Worm (Caenorhabditis elegans) whole organism, young adult: ENCODE results near the gene Y43B11AR.1.

Experiments used
- B0261.1 ChIP-seq: sonication (generic microtip); optimal IDR thresholded peaks from 2 replicates; lab custom pipeline; 2016; ENCODE audit warnings: mild to moderate bottlenecking, missing genetic modification characterization, moderate library complexity, missing compliant biosample characterization
- C17E4.6 ChIP-seq: fragments of 200-800 bp; sonication (Bioruptor generic); IDR thresholded peaks from 2 replicates; pipeline ENCODE4 v1.3.6; 2022; ENCODE audit warnings: missing genetic modification reagents, missing genetic modification characterization, missing compliant biosample characterization
- F10E7.11 ChIP-seq: sonication (generic microtip); optimal IDR thresholded peaks from 2 replicates; lab custom pipeline; 2017; ENCODE audit warnings: mild to moderate bottlenecking, missing genetic modification characterization, moderate library complexity, missing compliant biosample characterization
- F23B12.7 ChIP-seq: sonication (generic microtip); optimal IDR thresholded peaks from 2 replicates; lab custom pipeline; 2017; ENCODE audit warnings: missing genetic modification characterization, mild to moderate bottlenecking, missing compliant biosample characterization, antibody characterized with exemption, moderate library complexity; ENCODE audit not compliant: insufficient read depth
- F33H1.4 ChIP-seq: fragments of 200-800 bp; sonication (Bioruptor generic); IDR thresholded peaks from 2 replicates; pipeline ENCODE4 v1.3.6; 2022; ENCODE audit warnings: missing genetic modification reagents, missing genetic modification characterization, missing compliant biosample characterization
- F39B2.1 ChIP-seq: fragments of 200-800 bp; sonication (Bioruptor generic); IDR thresholded peaks from 2 replicates; pipeline ENCODE4 v1.3.6; 2022; ENCODE audit warnings: missing genetic modification reagents, missing genetic modification characterization, missing compliant biosample characterization
- F52B5.7 ChIP-seq: sonication (generic microtip); optimal IDR thresholded peaks from 2 replicates; lab custom pipeline; 2016; ENCODE audit warnings: mild to moderate bottlenecking, missing genetic modification characterization, missing compliant biosample characterization
- F57A8.1 ChIP-seq: fragments of 200-800 bp; sonication (Bioruptor generic); optimal IDR thresholded peaks from 2 replicates; lab custom pipeline; 2018; ENCODE audit warnings: mild to moderate bottlenecking, missing genetic modification characterization, moderate library complexity, missing compliant biosample characterization
- T07F8.4 ChIP-seq: sonication (generic microtip); optimal IDR thresholded peaks from 2 replicates; lab custom pipeline; 2016; ENCODE audit warnings: mild to moderate bottlenecking, missing genetic modification characterization, moderate library complexity, missing compliant biosample characterization
- Y95B8A.8 ChIP-seq: fragments of 200-800 bp; sonication (Bioruptor generic); IDR thresholded peaks from 2 replicates; pipeline ENCODE4 v1.3.6; 2022; ENCODE audit warnings: missing genetic modification reagents, missing genetic modification characterization, missing compliant biosample characterization
- ZK185.1 ChIP-seq: sonication (generic microtip); optimal IDR thresholded peaks from 2 replicates; lab custom pipeline; 2016; ENCODE audit warnings: mild to moderate bottlenecking, missing genetic modification characterization, missing compliant biosample characterization; ENCODE audit not compliant: poor library complexity, severe bottlenecking
- ama-1 ChIP-seq, 3 experiments: fragments of 150-350 bp in 1 of 3; sonication (generic microtip) in 2 of 3; optimal IDR thresholded peaks; 2 replicates each; lab custom pipeline; 2014 to 2018; ENCODE audit warnings: missing biosample characterization in 2 of 3, missing genetic modification characterization in 2 of 3, missing genetic modification reagents in 2 of 3
- athp-1 ChIP-seq: sonication (generic microtip); optimal IDR thresholded peaks from 2 replicates; lab custom pipeline; 2017; ENCODE audit warnings: mild to moderate bottlenecking, missing genetic modification characterization, missing compliant biosample characterization
- attf-3 ChIP-seq: fragments of 200-800 bp; sonication (Bioruptor generic); conservative IDR thresholded peaks from 2 replicates; pipeline ENCODE4 v1.3.6; 2022; ENCODE audit warnings: missing genetic modification reagents, missing genetic modification characterization, missing compliant biosample characterization
- attf-5 ChIP-seq: fragments of 200-800 bp; sonication (Bioruptor generic); optimal IDR thresholded peaks from 2 replicates; lab custom pipeline; 2018; ENCODE audit warnings: mild to moderate bottlenecking, missing genetic modification characterization, missing compliant biosample characterization
- ceh-79 ChIP-seq: sonication (generic microtip); optimal IDR thresholded peaks from 2 replicates; lab custom pipeline; 2017; ENCODE audit warnings: mild to moderate bottlenecking, missing genetic modification characterization, missing compliant biosample characterization
- egrh-3 ChIP-seq: fragments of 200-800 bp; sonication (Bioruptor generic); IDR thresholded peaks from 2 replicates; pipeline ENCODE4 v1.3.6; 2022; ENCODE audit warnings: missing genetic modification reagents, missing genetic modification characterization, missing compliant biosample characterization
- him-1 ChIP-seq: sonication (generic microtip); optimal IDR thresholded peaks from 2 replicates; lab custom pipeline; 2016; ENCODE audit warnings: missing genotype, missing genetic modification reagents, missing genetic modification characterization, missing compliant biosample characterization
- lin-26 ChIP-seq: fragments of 200-800 bp; sonication (Bioruptor generic); IDR thresholded peaks from 2 replicates; pipeline ENCODE4 v1.3.6; 2022; ENCODE audit warnings: missing genetic modification reagents, missing genetic modification characterization, missing compliant biosample characterization
- lin-40 ChIP-seq: sonication (generic microtip); optimal IDR thresholded peaks from 2 replicates; lab custom pipeline; 2016; ENCODE audit warnings: missing genetic modification characterization, mild to moderate bottlenecking, missing compliant biosample characterization, missing genotype, missing genetic modification reagents
- lin-54 ChIP-seq: fragments of 200-800 bp; sonication (Bioruptor generic); optimal IDR thresholded peaks from 2 replicates; lab custom pipeline; 2018; ENCODE audit warnings: mild to moderate bottlenecking, missing genetic modification characterization, missing compliant biosample characterization
- lir-1 ChIP-seq: fragments of 200-800 bp; sonication (Bioruptor generic); conservative IDR thresholded peaks from 2 replicates; pipeline ENCODE4 v1.3.6; 2022; ENCODE audit warnings: missing genetic modification reagents, missing genetic modification characterization, missing compliant biosample characterization
- madf-6 ChIP-seq: fragments of 200-800 bp; sonication (Bioruptor generic); IDR thresholded peaks from 2 replicates; pipeline ENCODE4 v1.3.6; 2022; ENCODE audit warnings: missing genetic modification reagents, missing genetic modification characterization, missing compliant biosample characterization
- mcd-1 ChIP-seq: fragments of 200-800 bp; sonication (Bioruptor generic); IDR thresholded peaks from 2 replicates; pipeline ENCODE4 v1.3.6; 2022; ENCODE audit warnings: missing genetic modification reagents, missing genetic modification characterization, missing compliant biosample characterization
- nfya-2 ChIP-seq: fragments of 200-800 bp; sonication (Bioruptor generic); IDR thresholded peaks from 2 replicates; pipeline ENCODE4 v1.3.6; 2022; ENCODE audit warnings: missing genetic modification reagents, missing genetic modification characterization, missing compliant biosample characterization
- nhr-80 ChIP-seq: sonication (generic microtip); optimal IDR thresholded peaks from 2 replicates; lab custom pipeline; 2016; ENCODE audit warnings: missing genetic modification characterization, missing compliant biosample characterization
- nhr-90 ChIP-seq: sonication (generic microtip); optimal IDR thresholded peaks from 2 replicates; lab custom pipeline; 2016; ENCODE audit warnings: missing genotype, mild to moderate bottlenecking, missing genetic modification characterization, missing compliant biosample characterization
- pbrm-1 ChIP-seq: fragments of 200-800 bp; sonication (Bioruptor generic); IDR thresholded peaks from 2 replicates; pipeline ENCODE4 v1.3.6; 2022; ENCODE audit warnings: missing genetic modification reagents, missing genetic modification characterization, missing compliant biosample characterization
- snpc-1.1 ChIP-seq: sonication (generic microtip); optimal IDR thresholded peaks from 2 replicates; lab custom pipeline; 2017; ENCODE audit warnings: missing genetic modification characterization, mild to moderate bottlenecking, missing compliant biosample characterization, antibody characterized with exemption, moderate library complexity, missing genotype, missing genetic modification reagents; ENCODE audit not compliant: insufficient read depth
- snpc-3.4 ChIP-seq: sonication (generic microtip); optimal IDR thresholded peaks from 2 replicates; lab custom pipeline; 2017; ENCODE audit warnings: missing genetic modification characterization, mild to moderate bottlenecking, missing compliant biosample characterization, antibody characterized with exemption, moderate library complexity, missing genotype, missing genetic modification reagents
- tbx-9 ChIP-seq: sonication (generic microtip); optimal IDR thresholded peaks from 2 replicates; lab custom pipeline; 2016; ENCODE audit warnings: borderline replicate concordance, missing genetic modification characterization, inconsistent platforms, missing compliant biosample characterization
- tlf-1 ChIP-seq: fragments of 200-800 bp; sonication (Bioruptor generic); optimal IDR thresholded peaks from 2 replicates; lab custom pipeline; 2018; ENCODE audit warnings: mild to moderate bottlenecking, missing genetic modification characterization, missing compliant biosample characterization
- unc-62 ChIP-seq: fragments of 150-350 bp; optimal IDR thresholded peaks from 2 replicates; lab custom pipeline; 2014; ENCODE audit warnings: missing biosample characterization, missing genetic modification reagents, missing genetic modification characterization
- ztf-26 ChIP-seq: sonication (generic microtip); optimal IDR thresholded peaks from 2 replicates; lab custom pipeline; 2017; ENCODE audit warnings: missing genetic modification characterization, missing compliant biosample characterization

Gene Y43B11AR.1

ce11 chrIV:7103211-7103679, 21.9 kb downstream of the Y43B11AR.1 start, which contains the start of the genes rde-8 and ZC477.3 (continued):
- TF ChIP-seq F33H1.4 (GFP tag; lab: Robert Waterston, UW) (peak; percentile 65), madf-6 (GFP tag; lab: Robert Waterston, UW) (peak; percentile 52; the same call in 1 of the 2 replicates), lin-40 (tag; lab: Kevin White, UChicago) (peak; percentile 76), snpc-1.1 (tag; lab: Kevin White, UChicago) (peak; percentile 10), snpc-3.4 (peak; percentile 48), pbrm-1 (0 out of 2 replicates have a peak, but pooled peaks have one; percentile 36)
- TF ChIP-seq, all 124 proteins: peak for 29

ce11 chrIV:7107893-7108292, 26.6 kb downstream of the Y43B11AR.1 start, which contains the start of gene ZC477.2:
Gene ZC477.2, plus strand, starts transcription at chrIV:7108193.
- TF ChIP-seq F23B12.7 (no peak), ZK185.1 (no peak), lin-54 (GFP tag; lab: Kevin White, UChicago) (no peak), C17E4.6 (GFP tag; lab: Robert Waterston, UW) (no peak), nfya-2 (GFP tag; lab: Robert Waterston, UW) (no peak), athp-1 (no peak), attf-3 (GFP tag; lab: Robert Waterston, UW) (no peak), tlf-1 (GFP tag; lab: Kevin White, UChicago) (no peak), mcd-1 (GFP tag; lab: Robert Waterston, UW) (no peak), T07F8.4 (tag; lab: Kevin White, UChicago) (no peak), Y95B8A.8 (GFP tag; lab: Robert Waterston, UW) (no peak)
- TF ChIP-seq, all 124 proteins: peak for 0

DNA sequence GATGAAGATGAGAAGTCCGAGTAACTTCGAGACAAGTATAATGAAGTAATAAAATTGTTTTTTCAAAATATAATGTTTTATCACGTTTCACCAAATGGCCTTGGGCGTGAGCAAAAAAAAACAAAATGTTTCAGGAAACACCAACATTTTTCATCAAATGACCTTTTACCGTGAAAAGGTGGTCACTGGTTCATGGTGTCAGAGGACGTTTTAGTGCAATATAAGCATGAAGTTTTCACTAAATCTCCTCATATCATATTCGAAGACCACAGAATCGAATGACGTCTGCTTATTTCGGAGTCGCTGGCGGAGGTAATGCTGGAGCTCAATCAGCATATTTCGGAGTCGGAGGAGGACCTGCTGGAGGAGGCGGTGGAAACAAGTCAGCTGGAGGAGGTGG, 30.0 kb downstream of the Y43B11AR.1 start, which contains the start of the genes ZC477.7 and ssq-3:
ZC477.7 (minus strand) TSS at position 101 of the 400 bp plus-strand sequence.
ssq-3 (plus strand) TSS at position 251 of the 400 bp plus-strand sequence.
- TF ChIP-seq F52B5.7 (tag; lab: Kevin White, UChicago), result no peak
- TF ChIP-seq him-1, result no peak
- no peak for TF ChIP-seq tbx-9 (tag; lab: Kevin White, UChicago)

- peak; percentile 63; the same call in 1 of the 2 replicates for TF ChIP-seq egrh-3 (GFP tag; lab: Robert Waterston, UW)
Observed at ce11 chrIV:7112312-7112711, 31.0 kb downstream of the Y43B11AR.1 start.

ce11 chrIV:7114599-7114998, 33.3 kb downstream of the Y43B11AR.1 start, which contains the start of gene nas-8:
Gene nas-8, plus strand, starts transcription at chrIV:7114899.
- no peak for TF ChIP-seq nhr-90 (tag; lab: Kevin White, UChicago)
- no peak for TF ChIP-seq F39B2.1 (GFP tag; lab: Robert Waterston, UW)
- no peak for TF ChIP-seq nhr-80 (tag; lab: Kevin White, UChicago)
- no peak for TF ChIP-seq lin-26 (GFP tag; lab: Robert Waterston, UW)
- no peak for TF ChIP-seq attf-5 (GFP tag; lab: Kevin White, UChicago)
- TF ChIP-seq ztf-26 (tag; lab: Kevin White, UChicago), result no peak
- TF ChIP-seq ceh-79 (tag; lab: Kevin White, UChicago), result no peak
- TF ChIP-seq pbrm-1, result no peak
- no peak for TF ChIP-seq unc-62
- TF ChIP-seq egrh-3 (GFP tag; lab: Robert Waterston, UW), result no peak
- no peak for TF ChIP-seq ama-1 (optimal IDR thresholded peaks at IDR 0.05; lab: Kevin White, UChicago)
- no peak for TF ChIP-seq ama-1 (GFP tag; optimal IDR thresholded peaks at IDR 0.05; lab: Kevin White, UChicago)
- TF ChIP-seq tlf-1 (GFP tag; lab: Kevin White, UChicago), result no peak
- no peak for TF ChIP-seq F52B5.7 (tag; lab: Kevin White, UChicago)
- no peak for TF ChIP-seq lir-1 (GFP tag; lab: Robert Waterston, UW)
- TF ChIP-seq F10E7.11, result no peak
- TF ChIP-seq F57A8.1, result no peak
- no peak for TF ChIP-seq B0261.1 (tag; lab: Kevin White, UChicago)
